Fruit fly (Drosophila melanogaster): ENCODE data around the gene CG8004.
A peak's percentile ranks its signal among the peaks of the same experiment; 100 is the strongest.

Gene CG8004

dm6 chr3L:19922833-19923745 lies 5.2 kb downstream of the CG8004 start, which contains the start of gene Pfdn6 (continued):
- peak; percentile 54 to 85 for TF ChIP-seq dpn (GFP tag; optimal IDR thresholded peaks at IDR 0.05)
- peak; percentile 79 for TF ChIP-seq CG9727 (GFP tag; optimal IDR thresholded peaks at IDR 0.05)
- no peak for TF ChIP-seq CG4707 (GFP tag; optimal IDR thresholded peaks at IDR 0.05)
- no peak for TF ChIP-seq Sox100B (GFP tag; optimal IDR thresholded peaks at IDR 0.05)
- peak; percentile 79 for TF ChIP-seq CG10543 (GFP tag; optimal IDR thresholded peaks at IDR 0.05)
- TF ChIP-seq ab (GFP tag; optimal IDR thresholded peaks at IDR 0.05), result no peak
- peak; percentile 35 for TF ChIP-seq BtbVII (GFP tag; optimal IDR thresholded peaks at IDR 0.05)
- peak; percentile 33; the same call in 1 of the 2 replicates for TF ChIP-seq unc-4 (GFP tag; IDR thresholded peaks at IDR 0.05; ENCODE audit: partially characterized antibody)
- TF ChIP-seq CG30403 (GFP tag; optimal IDR thresholded peaks at IDR 0.05), result peak; percentile 90
- TF ChIP-seq CG6791 (GFP tag; IDR thresholded peaks at IDR 0.05; ENCODE audit: partially characterized antibody), result peak; percentile 70; the same call in 1 of the 3 replicates
- peak; percentile 92 for TF ChIP-seq zfh2 (GFP tag; optimal IDR thresholded peaks at IDR 0.05)
- peak; percentile 77 for TF ChIP-seq CG15696 (tag; optimal IDR thresholded peaks at IDR 0.05)
- TF ChIP-seq fd64A (GFP tag; optimal IDR thresholded peaks at IDR 0.05), result peak; percentile 6
- TF ChIP-seq Spps (tag; optimal IDR thresholded peaks at IDR 0.05), result peak; percentile 23
- TF ChIP-seq cas (GFP tag; IDR thresholded peaks at IDR 0.05), result no peak; the same call in 1 of the 2 replicates
- no peak for TF ChIP-seq Oli (tag; optimal IDR thresholded peaks at IDR 0.05)
- peak; percentile 82 for TF ChIP-seq MESR4 (GFP tag; optimal IDR thresholded peaks at IDR 0.05)
- no peak for TF ChIP-seq Hmx (GFP tag; optimal IDR thresholded peaks at IDR 0.05)
- TF ChIP-seq corto (GFP tag; optimal IDR thresholded peaks at IDR 0.05), result no peak
- TF ChIP-seq ase (GFP tag; IDR thresholded peaks at IDR 0.05), result peak; percentile 69
- TF ChIP-seq Dek (tag; optimal IDR thresholded peaks at IDR 0.05), result peak; percentile 18
- TF ChIP-seq CG15269 (tag; optimal IDR thresholded peaks at IDR 0.05), result no peak
- TF ChIP-seq GATAe (GFP tag; conservative IDR thresholded peaks at IDR 0.05), result no peak
- TF ChIP-seq cad (GFP tag; optimal IDR thresholded peaks at IDR 0.05), result no peak
- TF ChIP-seq Adf1 (GFP tag; IDR thresholded peaks at IDR 0.05), result peak; percentile 49
- peak; percentile 82 for TF ChIP-seq chn (GFP tag; optimal IDR thresholded peaks at IDR 0.05)
- TF ChIP-seq Xrp1 (GFP tag; IDR thresholded peaks at IDR 0.05), result peak; percentile 82
- peak; percentile 91 for TF ChIP-seq nmo (GFP tag; optimal IDR thresholded peaks at IDR 0.05)
- TF ChIP-seq CG18599 (GFP tag; optimal IDR thresholded peaks at IDR 0.05), result no peak
- peak; percentile 61 for TF ChIP-seq slp2 (GFP tag; optimal IDR thresholded peaks at IDR 0.05)
- peak; percentile 67 for TF ChIP-seq CG17829 (tag; optimal IDR thresholded peaks at IDR 0.05)
- TF ChIP-seq pfk (GFP tag; optimal IDR thresholded peaks at IDR 0.05), result no peak
- no peak for TF ChIP-seq Tbp (GFP tag; optimal IDR thresholded peaks at IDR 0.05)
- no peak for TF ChIP-seq Sry-β (GFP tag; optimal IDR thresholded peaks at IDR 0.05)
- TF ChIP-seq row (GFP tag; IDR thresholded peaks at IDR 0.05), result peak; percentile 86
- TF ChIP-seq Ets65A (GFP tag), result peak; percentile 97
- peak; percentile 40 for TF ChIP-seq D19B (GFP tag; optimal IDR thresholded peaks at IDR 0.05)
- peak; percentile 80 for TF ChIP-seq klu (GFP tag; IDR thresholded peaks at IDR 0.05)
- no peak for TF ChIP-seq Stat92E (GFP tag; optimal IDR thresholded peaks at IDR 0.05)
- peak; percentile 91 for TF ChIP-seq hkb (optimal IDR thresholded peaks at IDR 0.05)
- TF ChIP-seq hkb (GFP tag; IDR thresholded peaks at IDR 0.05), result no peak
- TF ChIP-seq bbx (GFP tag; IDR thresholded peaks at IDR 0.05; ENCODE audit: partially characterized antibody), result peak; percentile 34; the same call in 1 of the 2 replicates
- TF ChIP-seq CG33213 (GFP tag; optimal IDR thresholded peaks at IDR 0.05), result peak; percentile 64
- no peak for TF ChIP-seq dmrt99B (tag; optimal IDR thresholded peaks at IDR 0.05)
- no peak for TF ChIP-seq Side (GFP tag; optimal IDR thresholded peaks at IDR 0.05)
- no peak for TF ChIP-seq scrt (GFP tag; optimal IDR thresholded peaks at IDR 0.05)
- TF ChIP-seq bcd (GFP tag; optimal IDR thresholded peaks at IDR 0.05), result peak; percentile 67
- TF ChIP-seq trh (GFP tag; optimal IDR thresholded peaks at IDR 0.05), result no peak
